Worm (Caenorhabditis elegans) whole organism, L4 larva: ENCODE data around the gene nhr-210.

Experiments used
- ceh-32 ChIP-seq: sonication (generic microtip); optimal IDR thresholded peaks from 2 replicates; lab custom pipeline; 2016; ENCODE audit warnings: mild to moderate bottlenecking, missing genetic modification characterization, missing compliant biosample characterization; ENCODE audit not compliant: poor library complexity
- madf-5 ChIP-seq, 2 experiments: fragments of 200-800 bp; sonication (Bioruptor generic); IDR thresholded peaks; 2 replicates each; pipeline ENCODE4 v1.3.6; 2022; ENCODE audit warnings: missing compliant biosample characterization in 2 of 2, missing genetic modification characterization in 2 of 2

ce11 chrV:497399-497798 is 21.9 kb downstream of the nhr-210 start, which contains the start of gene T01G6.1:
- TF ChIP-seq madf-5 (GFP tag; IDR thresholded peaks at IDR 0.05; lab: Robert Waterston, UW) (no peak), ceh-32 (no peak)
